Worm (Caenorhabditis elegans) whole organism, L4/young adult: ENCODE measurements around the gene str-111.

Experiments
- W03F9.2 ChIP-seq: fragments of 150-350 bp; optimal IDR thresholded peaks from 2 replicates; lab custom pipeline; 2014; ENCODE audit warnings: missing biosample characterization, missing genetic modification characterization
- dao-5 ChIP-seq: sonication (generic microtip); optimal IDR thresholded peaks from 2 replicates; lab custom pipeline; 2016; ENCODE audit warnings: missing genotype, missing genetic modification characterization, moderate library complexity, missing compliant biosample characterization
- him-1 ChIP-seq: sonication (generic microtip); optimal IDR thresholded peaks from 2 replicates; lab custom pipeline; 2016; ENCODE audit warnings: missing genotype, missing genetic modification reagents, missing genetic modification characterization, missing compliant biosample characterization

The str-111 gene

ce11 chrV:16169026-16169425 is at the start of gene str-111:
Gene str-111, minus strand, starts transcription at chrV:16169126.
- TF ChIP-seq dao-5 (no peak), W03F9.2 (tag; lab: Kevin White, UChicago) (no peak), him-1 (tag; lab: Kevin White, UChicago) (no peak)

- TF ChIP-seq him-1 (tag; lab: Kevin White, UChicago) (no peak), dao-5 (no peak), W03F9.2 (tag; lab: Kevin White, UChicago) (no peak)
Measured at ce11 chrV:16218522-16218921, 49.6 kb upstream of the str-111 start, which contains the start of gene F11A5.15. Gene F11A5.15, minus strand, starts transcription at chrV:16218622.

ce11 chrV:16214505-16214904 is 45.6 kb upstream of the str-111 start, which contains the start of gene F11A5.9:
Gene F11A5.9, plus strand, starts transcription at chrV:16214890.
- TF ChIP-seq dao-5 (no peak), him-1 (tag; lab: Kevin White, UChicago) (no peak), W03F9.2 (tag; lab: Kevin White, UChicago) (no peak)

ce11 chrV:16213323-16213722 is 44.4 kb upstream of the str-111 start:
- TF ChIP-seq W03F9.2 (tag; lab: Kevin White, UChicago) (no peak), him-1 (tag; lab: Kevin White, UChicago) (no peak), dao-5 (no peak)

- TF ChIP-seq dao-5 (no peak), him-1 (tag; lab: Kevin White, UChicago) (no peak), W03F9.2 (tag; lab: Kevin White, UChicago) (no peak)
Measured at ce11 chrV:16211713-16212112, 42.8 kb upstream of the str-111 start.

ce11 chrV:16210257-16211002 is 41.5 kb upstream of the str-111 start, which contains the start of gene F11A5.16:
Gene F11A5.16, plus strand, starts transcription at chrV:16210952.
- TF ChIP-seq W03F9.2 (tag; lab: Kevin White, UChicago) (no peak), him-1 (tag; lab: Kevin White, UChicago) (no peak), dao-5 (no peak)

- TF ChIP-seq him-1 (tag; lab: Kevin White, UChicago) (no peak), dao-5 (no peak), W03F9.2 (tag; lab: Kevin White, UChicago) (no peak)
Measured at ce11 chrV:16209837-16210236, 40.9 kb upstream of the str-111 start, which contains the start of gene oac-15. Gene oac-15, minus strand, starts transcription at chrV:16209937.

- no peak for TF ChIP-seq dao-5
- TF ChIP-seq him-1 (tag; lab: Kevin White, UChicago): no peak
- no peak for TF ChIP-seq W03F9.2 (tag; lab: Kevin White, UChicago)
Measured at ce11 chrV:16204888-16205287, 36.0 kb upstream of the str-111 start, which contains the start of gene irld-26. Gene irld-26, plus strand, starts transcription at chrV:16205188.

- TF ChIP-seq dao-5 (no peak), W03F9.2 (tag; lab: Kevin White, UChicago) (no peak), him-1 (tag; lab: Kevin White, UChicago) (no peak)
Measured at ce11 chrV:16202618-16203017, 33.7 kb upstream of the str-111 start, which contains the start of gene F11A5.18. Gene F11A5.18, plus strand, starts transcription at chrV:16202918.

ce11 chrV:16201730-16202129 is 32.8 kb upstream of the str-111 start, which contains the start of gene F11A5.17:
Gene F11A5.17, plus strand, starts transcription at chrV:16202030.
- no peak for TF ChIP-seq him-1 (tag; lab: Kevin White, UChicago)
- TF ChIP-seq W03F9.2 (tag; lab: Kevin White, UChicago): no peak
- TF ChIP-seq dao-5: no peak

ce11 chrV:16198016-16198415 is 29.1 kb upstream of the str-111 start, which contains the start of gene F11A5.5:
Gene F11A5.5, plus strand, starts transcription at chrV:16198316.
- TF ChIP-seq dao-5 (no peak), him-1 (tag; lab: Kevin White, UChicago) (no peak), W03F9.2 (tag; lab: Kevin White, UChicago) (no peak)

- TF ChIP-seq W03F9.2 (tag; lab: Kevin White, UChicago) (no peak), him-1 (tag; lab: Kevin White, UChicago) (no peak), dao-5 (no peak)
Measured at ce11 chrV:16195379-16195778, 26.5 kb upstream of the str-111 start, which contains the start of gene rabr-3. Gene rabr-3, plus strand, starts transcription at chrV:16195679.

ce11 chrV:16194639-16195038 is 25.7 kb upstream of the str-111 start, which contains the start of gene rabr-4:
Gene rabr-4, plus strand, starts transcription at chrV:16194939.
- TF ChIP-seq him-1 (tag; lab: Kevin White, UChicago): no peak
- no peak for TF ChIP-seq W03F9.2 (tag; lab: Kevin White, UChicago)
- no peak for TF ChIP-seq dao-5

- TF ChIP-seq dao-5 (no peak), W03F9.2 (tag; lab: Kevin White, UChicago) (no peak), him-1 (tag; lab: Kevin White, UChicago) (no peak)
Measured at ce11 chrV:16192114-16192513, 23.2 kb upstream of the str-111 start, which contains the start of gene srh-279. Gene srh-279, plus strand, starts transcription at chrV:16192414.
